Fruit fly (Drosophila melanogaster) whole organism, embryonic: ENCODE results near the gene Rab14.
A peak's percentile ranks its signal among the peaks of the same experiment; 100 is the strongest.

ENCODE experiments used
- CG10654 ChIP-seq: fragments of 200-800 bp; sonication (Bioruptor generic); optimal IDR thresholded peaks from 2 replicates; lab custom pipeline; 2016; ENCODE audit warnings: missing biosample characterization, missing genetic modification characterization
- CG12155 ChIP-seq: fragments of 200-800 bp; sonication (Bioruptor generic); optimal IDR thresholded peaks from 3 replicates; lab custom pipeline; 2016; ENCODE audit warnings: missing biosample characterization, missing genetic modification characterization
- CG12236 ChIP-seq: fragments of 200-800 bp; sonication (Bioruptor generic); optimal IDR thresholded peaks from 2 replicates; lab custom pipeline; 2016; ENCODE audit warnings: missing biosample characterization, missing genetic modification characterization
- CG14441 ChIP-seq: fragments of 200-800 bp; sonication (Bioruptor generic); IDR thresholded peaks from 2 replicates; pipeline ENCODE4 v1.3.6; 2022; ENCODE audit warnings: missing biosample characterization, missing genetic modification characterization
- CG15696 ChIP-seq: fragments of 200-800 bp; sonication (Bioruptor generic); optimal IDR thresholded peaks from 2 replicates; lab custom pipeline; 2019; ENCODE audit warnings: missing biosample characterization, mild to moderate bottlenecking, missing genetic modification characterization, moderate library complexity
- CG16863 ChIP-seq: fragments of 200-800 bp; sonication (Bioruptor generic); optimal IDR thresholded peaks from 3 replicates; lab custom pipeline; 2016; ENCODE audit warnings: missing biosample characterization, missing genetic modification characterization
- CG17612 ChIP-seq: fragments of 200-800 bp; sonication (Bioruptor generic); IDR thresholded peaks from 2 replicates; pipeline ENCODE4 v1.3.6; 2022; ENCODE audit warnings: missing biosample characterization, missing genetic modification characterization
- CG18764 ChIP-seq: fragments of 200-800 bp; sonication (Bioruptor generic); optimal IDR thresholded peaks from 3 replicates; lab custom pipeline; 2016; ENCODE audit warnings: missing biosample characterization, missing genetic modification characterization
- CG30403 ChIP-seq: fragments of 200-800 bp; sonication (Bioruptor generic); optimal IDR thresholded peaks from 3 replicates; lab custom pipeline; 2016; ENCODE audit warnings: missing biosample characterization, missing genetic modification characterization
- CG3065 ChIP-seq: fragments of 200-800 bp; sonication (Bioruptor generic); optimal IDR thresholded peaks from 2 replicates; lab custom pipeline; 2016; ENCODE audit warnings: missing biosample characterization, missing genetic modification characterization
- CG31388 ChIP-seq: fragments of 200-800 bp; sonication (Bioruptor generic); optimal IDR thresholded peaks from 2 replicates; lab custom pipeline; 2016; ENCODE audit warnings: missing biosample characterization, missing genetic modification characterization
- CG31441 ChIP-seq: fragments of 200-800 bp; sonication (Bioruptor generic); IDR thresholded peaks from 2 replicates; pipeline ENCODE4 v1.3.6; 2022; ENCODE audit warnings: missing biosample characterization, missing genetic modification characterization
- CG34376 ChIP-seq: fragments of 200-800 bp; sonication (Bioruptor generic); optimal IDR thresholded peaks from 2 replicates; lab custom pipeline; 2018; ENCODE audit warnings: missing biosample characterization, mild to moderate bottlenecking, missing genetic modification characterization
- CG3847 ChIP-seq: fragments of 200-800 bp; sonication (Bioruptor generic); IDR thresholded peaks from 2 replicates; pipeline ENCODE4 v1.3.6; 2022; ENCODE audit warnings: missing biosample characterization, missing genetic modification characterization
- CG6765 ChIP-seq: fragments of 200-800 bp; sonication (Bioruptor generic); optimal IDR thresholded peaks from 3 replicates; lab custom pipeline; 2017; ENCODE audit warnings: missing biosample characterization, mild to moderate bottlenecking, missing genetic modification characterization
- CG8359 ChIP-seq: fragments of 200-800 bp; sonication (Bioruptor generic); optimal IDR thresholded peaks from 2 replicates; lab custom pipeline; 2017; ENCODE audit warnings: missing biosample characterization, mild to moderate bottlenecking, missing genetic modification characterization, borderline replicate concordance
- CG8478 ChIP-seq: fragments of >200 bp; optimal IDR thresholded peaks from 2 replicates; lab custom pipeline; 2018
- Chrac-16 ChIP-seq: fragments of 200-800 bp; sonication (Bioruptor generic); optimal IDR thresholded peaks from 3 replicates; lab custom pipeline; 2016; ENCODE audit warnings: missing biosample characterization, missing genetic modification characterization
- Eip74EF ChIP-seq, 2 experiments: fragments of 200-800 bp in 1 of 2; fragments of >200 bp in 1 of 2; sonication (Bioruptor generic) in 1 of 2; optimal IDR thresholded peaks; 2 replicates each; lab custom pipeline; 2017 to 2019; ENCODE audit warnings: missing biosample characterization in 2 of 2, missing genetic modification characterization in 2 of 2, mild to moderate bottlenecking in 1 of 2, moderate library complexity in 1 of 2
- Fer2 ChIP-seq: fragments of 200-800 bp; sonication (Bioruptor generic); optimal IDR thresholded peaks from 2 replicates; lab custom pipeline; 2018; ENCODE audit warnings: missing biosample characterization, mild to moderate bottlenecking, missing genetic modification characterization, moderate library complexity
- H15 ChIP-seq: fragments of 200-800 bp; sonication (Bioruptor generic); IDR thresholded peaks from 3 replicates; pipeline ENCODE4 v1.3.6; 2022; ENCODE audit warnings: missing biosample characterization, missing genetic modification characterization
- H2.0 ChIP-seq: fragments of 200-800 bp; sonication (Bioruptor generic); IDR thresholded peaks from 2 replicates; pipeline ENCODE4 v1.3.6; 2022; ENCODE audit warnings: missing biosample characterization, missing genetic modification characterization
- Hmr ChIP-seq: fragments of 200-800 bp; sonication (Bioruptor generic); optimal IDR thresholded peaks from 3 replicates; lab custom pipeline; 2017; ENCODE audit warnings: mild to moderate bottlenecking, missing biosample characterization, missing genetic modification reagents, missing genetic modification characterization
- Meics ChIP-seq: fragments of 200-800 bp; sonication (Bioruptor generic); optimal IDR thresholded peaks from 2 replicates; lab custom pipeline; 2017; ENCODE audit warnings: missing biosample characterization, mild to moderate bottlenecking, missing genetic modification characterization
- Mes4 ChIP-seq: fragments of 200-800 bp; sonication (Bioruptor generic); optimal IDR thresholded peaks from 2 replicates; lab custom pipeline; 2016; ENCODE audit warnings: missing biosample characterization, missing genetic modification characterization
- Myb ChIP-seq: fragments of 200-800 bp; sonication (Bioruptor generic); optimal IDR thresholded peaks from 2 replicates; lab custom pipeline; 2016; ENCODE audit warnings: missing biosample characterization, missing genetic modification characterization
- PHDP ChIP-seq: fragments of 200-800 bp; sonication (Bioruptor generic); optimal IDR thresholded peaks from 3 replicates; lab custom pipeline; 2018; ENCODE audit warnings: missing biosample characterization, mild to moderate bottlenecking, missing genetic modification characterization, moderate library complexity
- Pdp1 ChIP-seq, 2 experiments: fragments of 200-800 bp; sonication (Bioruptor generic); optimal IDR thresholded peaks; 3 replicates each; lab custom pipeline; 2016; ENCODE audit warnings: missing biosample characterization in 2 of 2, missing genetic modification characterization in 2 of 2, mild to moderate bottlenecking in 1 of 2, moderate library complexity in 1 of 2
- Ravus ChIP-seq: fragments of 200-800 bp; sonication (Bioruptor generic); IDR thresholded peaks from 2 replicates; pipeline ENCODE4 v1.3.6; 2022; ENCODE audit warnings: missing biosample characterization, missing genetic modification characterization
- Six4 ChIP-seq: fragments of 200-800 bp; sonication (Bioruptor generic); optimal IDR thresholded peaks from 2 replicates; lab custom pipeline; 2016; ENCODE audit warnings: missing biosample characterization, missing genetic modification characterization
- Usf ChIP-seq: fragments of 200-800 bp; sonication (Bioruptor generic); optimal IDR thresholded peaks from 2 replicates; lab custom pipeline; 2017; ENCODE audit warnings: missing genotype, missing biosample characterization, missing genetic modification characterization
- ap ChIP-seq: fragments of 200-800 bp; sonication (Bioruptor generic); IDR thresholded peaks from 2 replicates; pipeline ENCODE4 v1.3.6; 2022; ENCODE audit warnings: missing biosample characterization, missing genetic modification characterization
- bab2 ChIP-seq: fragments of 200-800 bp; sonication (Bioruptor generic); optimal IDR thresholded peaks from 2 replicates; lab custom pipeline; 2016; ENCODE audit warnings: missing biosample characterization, missing genetic modification characterization
- cwo ChIP-seq: fragments of 200-800 bp; sonication (Bioruptor generic); optimal IDR thresholded peaks from 3 replicates; lab custom pipeline; 2017; ENCODE audit warnings: missing biosample characterization, missing genetic modification characterization, mild to moderate bottlenecking, moderate library complexity, missing genetic modification reagents
- dmrt11E ChIP-seq: fragments of 200-800 bp; sonication (Bioruptor generic); optimal IDR thresholded peaks from 3 replicates; lab custom pipeline; 2018; ENCODE audit warnings: missing biosample characterization, mild to moderate bottlenecking, missing genetic modification characterization, moderate library complexity
- esg ChIP-seq: fragments of 200-800 bp; sonication (Bioruptor generic); conservative IDR thresholded peaks from 2 replicates; pipeline ENCODE4 v1.3.6; 2022; ENCODE audit warnings: missing biosample characterization, missing genetic modification characterization
- exex ChIP-seq: fragments of 200-800 bp; sonication (Bioruptor generic); optimal IDR thresholded peaks from 4 replicates; lab custom pipeline; 2018; ENCODE audit warnings: missing biosample characterization, mild to moderate bottlenecking, missing genetic modification characterization, moderate library complexity
- klu ChIP-seq: fragments of 200-800 bp; sonication (Bioruptor generic); IDR thresholded peaks from 2 replicates; pipeline ENCODE4 v1.3.6; 2022; ENCODE audit warnings: missing biosample characterization, missing genetic modification characterization
- mam ChIP-seq: fragments of 200-800 bp; sonication (Bioruptor generic); optimal IDR thresholded peaks from 3 replicates; lab custom pipeline; 2016; ENCODE audit warnings: missing biosample characterization, missing genetic modification characterization
- odd ChIP-seq: fragments of 200-800 bp; sonication (Bioruptor generic); optimal IDR thresholded peaks from 2 replicates; lab custom pipeline; 2017; ENCODE audit warnings: missing biosample characterization, mild to moderate bottlenecking, missing genetic modification characterization
- onecut ChIP-seq: fragments of 200-800 bp; sonication (Bioruptor generic); IDR thresholded peaks from 2 replicates; pipeline ENCODE4 v1.3.6; 2022; ENCODE audit warnings: missing biosample characterization, missing genetic modification characterization
- pho ChIP-seq: fragments of 200-800 bp; sonication (Bioruptor generic); optimal IDR thresholded peaks from 2 replicates; lab custom pipeline; 2016; ENCODE audit warnings: missing biosample characterization, missing genetic modification characterization
- phol ChIP-seq: fragments of 200-800 bp; sonication (Bioruptor generic); optimal IDR thresholded peaks from 3 replicates; lab custom pipeline; 2018; ENCODE audit warnings: missing biosample characterization, mild to moderate bottlenecking, missing genetic modification characterization, moderate library complexity
- prd ChIP-seq, 3 experiments: fragments of >200 bp in 2 of 3; fragments of 200-800 bp in 1 of 3; sonication (Bioruptor generic) in 1 of 3; optimal IDR thresholded peaks in 2 of 3; IDR thresholded peaks in 1 of 3; 2 replicates in 2 of 3; 3 replicates in 1 of 3; pipeline versions ENCODE4 v1.3.6 to Lab custom; 2017 to 2022; ENCODE audit warnings: missing biosample characterization in 1 of 3, missing genetic modification characterization in 1 of 3
- ranshi ChIP-seq: fragments of 200-800 bp; sonication (Bioruptor generic); IDR thresholded peaks from 2 replicates; pipeline ENCODE4 v1.3.6; 2022; ENCODE audit warnings: missing biosample characterization, missing genetic modification characterization
- sima ChIP-seq: fragments of 200-800 bp; sonication (Bioruptor generic); optimal IDR thresholded peaks from 2 replicates; lab custom pipeline; 2016; ENCODE audit warnings: missing biosample characterization, missing genetic modification characterization
- sob ChIP-seq: fragments of 200-800 bp; sonication (Bioruptor generic); IDR thresholded peaks from 2 replicates; pipeline ENCODE4 v1.3.6; 2022; ENCODE audit warnings: missing biosample characterization, missing genetic modification characterization
- tap ChIP-seq: fragments of 200-800 bp; optimal IDR thresholded peaks from 3 replicates; lab custom pipeline; 2019; ENCODE audit warnings: missing biosample characterization, mild to moderate bottlenecking, missing genetic modification characterization, moderate library complexity
- tna ChIP-seq: fragments of 200-800 bp; sonication (Bioruptor generic); IDR thresholded peaks from 2 replicates; pipeline ENCODE4 v1.3.6; 2022; ENCODE audit warnings: missing biosample characterization, missing genetic modification characterization; ENCODE audit not compliant: partially characterized antibody
- wor ChIP-seq: fragments of 200-800 bp; sonication (Bioruptor generic); IDR thresholded peaks from 2 replicates; pipeline ENCODE4 v1.3.6; 2022; ENCODE audit warnings: missing biosample characterization, missing genetic modification characterization

The Rab14 gene

dm6 chr2L:14361736-14362180 lies 6.8 kb downstream of the Rab14 start, which contains the start of gene spel1 (continued):
- TF ChIP-seq phol (tag; lab: Kevin White, UChicago) (peak; percentile 89), CG14441 (GFP tag; lab: Robert Waterston, UW) (peak; percentile 73), H15 (GFP tag; lab: Robert Waterston, UW) (peak; percentile 49; the same call in 1 of the 3 replicates), Ravus (peak; percentile 18), CG16863 (no peak), CG6765 (GFP tag; lab: Kevin White, UChicago) (peak; percentile 59), CG8359 (GFP tag; lab: Kevin White, UChicago) (no peak), CG15696 (tag; lab: Kevin White, UChicago) (peak; percentile 68), CG18764 (peak; percentile 65), CG17612 (peak; percentile 46; the same call in 1 of the 2 replicates), mam (GFP tag; lab: Kevin White, UChicago) (peak; percentile 24), CG30403 (GFP tag; lab: Kevin White, UChicago) (peak; percentile 78), cwo (peak; percentile 53), Pdp1 (GFP tag; optimal IDR thresholded peaks at IDR 0.05; lab: Kevin White, UChicago) (peak in 1 of 2 experiments; percentile 55), klu (GFP tag; lab: Robert Waterston, UW) (peak; percentile 54; the same call in 1 of the 2 replicates), Six4 (GFP tag; lab: Kevin White, UChicago) (peak; percentile 74), H2.0 (GFP tag; lab: Robert Waterston, UW) (peak; percentile 75), sob (peak; percentile 74), exex (tag; lab: Kevin White, UChicago) (peak; percentile 37), esg (GFP tag; lab: Robert Waterston, UW) (peak; percentile 48; the same call in 1 of the 2 replicates), CG3847 (peak; percentile 73), Meics (peak; percentile 83), Myb (GFP tag; lab: Kevin White, UChicago) (no peak), dmrt11E (tag; lab: Kevin White, UChicago) (peak; percentile 74), wor (GFP tag; lab: Robert Waterston, UW) (peak; percentile 49), onecut (GFP tag; lab: Robert Waterston, UW) (peak; percentile 21; the same call in 1 of the 2 replicates), CG31441 (peak; percentile 91), CG12155 (GFP tag; lab: Kevin White, UChicago) (peak; percentile 70), ranshi (GFP tag; lab: Robert Waterston, UW) (peak; percentile 89), Fer2 (tag; lab: Kevin White, UChicago) (peak; percentile 36), CG31388 (peak; percentile 22), CG34376 (GFP tag; lab: Kevin White, UChicago) (peak; percentile 17), PHDP (peak; percentile 91), Mes4 (GFP tag; lab: Kevin White, UChicago) (no peak), tna (no peak), Eip74EF (GFP tag; optimal IDR thresholded peaks at IDR 0.05; lab: Kevin White, UChicago) (peak in 1 of 2 experiments; percentile 77), sima (GFP tag; lab: Kevin White, UChicago) (no peak), CG8478 (no peak), Chrac-16 (peak; percentile 60), bab2 (GFP tag; lab: Kevin White, UChicago) (peak; percentile 47), CG12236 (no peak), CG10654 (peak; percentile 62), Usf (GFP tag; lab: Kevin White, UChicago) (no peak), prd (optimal IDR thresholded peaks at IDR 0.05; lab: Kevin White, UChicago) (no peak), prd (GFP tag; IDR thresholded peaks at IDR 0.05; lab: Robert Waterston, UW) (peak; percentile 80), Hmr (GFP tag; lab: Kevin White, UChicago) (peak; percentile 81), odd (peak; percentile 35), ap (GFP tag; lab: Robert Waterston, UW) (peak; percentile 81), CG3065 (GFP tag; lab: Kevin White, UChicago) (peak; percentile 11), pho (no peak), tap (tag; lab: Kevin White, UChicago) (peak; percentile 75)
